Worm (Caenorhabditis elegans): ENCODE results near the gene zfp-2.

- TF ChIP-seq elt-2 (tag; optimal IDR thresholded peaks at IDR 0.05): no peak
- TF ChIP-seq pha-4 (tag; optimal IDR thresholded peaks at IDR 0.05): no peak
- TF ChIP-seq pqm-1 (tag; optimal IDR thresholded peaks at IDR 0.05): no peak
- TF ChIP-seq hlh-6 (tag; optimal IDR thresholded peaks at IDR 0.05): no peak
Observed at ce11 chrII:9597516-9598047, 40.1 kb downstream of the zfp-2 start, which contains the start of gene mrpl-53.
